Fruit fly (Drosophila melanogaster) whole organism, wandering third instar larva: ENCODE results near the gene CG9706.
A peak's percentile ranks its signal among the peaks of the same experiment; 100 is the strongest.

Experiments
- Abd-B ChIP-seq: fragments of >200 bp; optimal IDR thresholded peaks from 2 replicates; lab custom pipeline; 2017; ENCODE audit warnings: missing biosample characterization, missing genetic modification characterization
- CG32264 ChIP-seq: fragments of 200-800 bp; sonication (Bioruptor generic); optimal IDR thresholded peaks from 2 replicates; lab custom pipeline; 2016; ENCODE audit warnings: missing biosample characterization, missing genetic modification characterization
- CG9705 ChIP-seq: fragments of 200-800 bp; sonication (Bioruptor generic); optimal IDR thresholded peaks from 2 replicates; lab custom pipeline; 2018; ENCODE audit warnings: missing biosample characterization, mild to moderate bottlenecking, missing genetic modification characterization
- CrebA ChIP-seq: fragments of 200-800 bp; sonication (Bioruptor generic); optimal IDR thresholded peaks from 2 replicates; lab custom pipeline; 2016; ENCODE audit warnings: missing biosample characterization, mild to moderate bottlenecking, missing genetic modification characterization, borderline replicate concordance
- Dfd ChIP-seq: fragments of >200 bp; optimal IDR thresholded peaks from 2 replicates; lab custom pipeline; 2017; ENCODE audit warnings: missing biosample characterization, missing genetic modification characterization
- Dif ChIP-seq: fragments of 200-275, 200-300 bp; sonication (Bioruptor generic); optimal IDR thresholded peaks from 2 replicates; lab custom pipeline; 2018; ENCODE audit warnings: missing biosample characterization, missing genetic modification characterization; ENCODE audit not compliant: partially characterized antibody
- GATAd ChIP-seq: sonication (Bioruptor generic); optimal IDR thresholded peaks from 2 replicates; lab custom pipeline; 2016; ENCODE audit warnings: missing biosample characterization, missing genetic modification characterization
- HLH106 ChIP-seq: fragments of 200-800 bp; optimal IDR thresholded peaks from 3 replicates; lab custom pipeline; 2019; ENCODE audit warnings: missing biosample characterization, mild to moderate bottlenecking, missing genetic modification characterization, moderate library complexity
- Hnf4 ChIP-seq: fragments of 200-800 bp; sonication (Bioruptor generic); optimal IDR thresholded peaks from 2 replicates; lab custom pipeline; 2016; ENCODE audit warnings: missing biosample characterization, mild to moderate bottlenecking, missing genetic modification characterization
- Hr78 ChIP-seq: fragments of >200 bp; optimal IDR thresholded peaks from 2 replicates; lab custom pipeline; 2017; ENCODE audit warnings: missing biosample characterization, missing genetic modification characterization
- Hr83 ChIP-seq: fragments of 200-300 bp; sonication (Bioruptor generic); optimal IDR thresholded peaks from 2 replicates; lab custom pipeline; 2016; ENCODE audit warnings: missing biosample characterization, mild to moderate bottlenecking, missing genetic modification characterization, moderate library complexity; ENCODE audit not compliant: poor library complexity, severe bottlenecking
- Jra ChIP-seq: sonication (Bioruptor generic); optimal IDR thresholded peaks from 2 replicates; lab custom pipeline; 2016; ENCODE audit warnings: missing biosample characterization, missing genetic modification characterization
- Mio ChIP-seq: sonication (Bioruptor generic); optimal IDR thresholded peaks from 2 replicates; lab custom pipeline; 2016; ENCODE audit warnings: missing biosample characterization, missing genetic modification characterization
- Myc ChIP-seq: fragments of >200 bp; optimal IDR thresholded peaks from 2 replicates; lab custom pipeline; 2017
- N ChIP-seq: fragments of >200 bp; optimal IDR thresholded peaks from 2 replicates; lab custom pipeline; 2018; ENCODE audit warnings: missing biosample characterization, missing external identifiers, missing genetic modification characterization
- OdsH ChIP-seq: fragments of 200-800 bp; sonication (Bioruptor generic); optimal IDR thresholded peaks from 2 replicates; lab custom pipeline; 2016; ENCODE audit warnings: missing biosample characterization, mild to moderate bottlenecking, missing genetic modification characterization
- Rel ChIP-seq, 2 experiments: fragments of 200-800 bp; sonication (Bioruptor generic) in 1 of 2; optimal IDR thresholded peaks; 2 replicates in 1 of 2; 3 replicates in 1 of 2; lab custom pipeline; 2016 to 2019; ENCODE audit warnings: mild to moderate bottlenecking in 2 of 2, missing biosample characterization in 2 of 2, missing genetic modification characterization in 2 of 2, moderate library complexity in 1 of 2
- Sp1 ChIP-seq: fragments of 200-800 bp; sonication (Bioruptor generic); optimal IDR thresholded peaks from 3 replicates; lab custom pipeline; 2019; ENCODE audit warnings: missing biosample characterization, mild to moderate bottlenecking, missing genetic modification characterization, moderate library complexity
- Vsx2 ChIP-seq: fragments of 200-300, 225-300 bp; sonication (Bioruptor generic); optimal IDR thresholded peaks from 2 replicates; lab custom pipeline; 2018; ENCODE audit warnings: missing biosample characterization, missing genetic modification characterization; ENCODE audit not compliant: partially characterized antibody
- br ChIP-seq: fragments of 200-800 bp; sonication (Bioruptor generic); optimal IDR thresholded peaks from 2 replicates; lab custom pipeline; 2016; ENCODE audit warnings: missing biosample characterization, missing genetic modification characterization
- brk ChIP-seq: fragments of 200-800 bp; sonication (Bioruptor generic); optimal IDR thresholded peaks from 2 replicates; lab custom pipeline; 2016; ENCODE audit warnings: missing biosample characterization, mild to moderate bottlenecking, missing genetic modification characterization
- dl ChIP-seq, 2 experiments: fragments of 175-275, 200-275 bp in 1 of 2; fragments of 200-275 bp in 1 of 2; sonication (Bioruptor generic); optimal IDR thresholded peaks; lab custom pipeline; 2018; ENCODE audit warnings: mild to moderate bottlenecking in 2 of 2, missing biosample characterization in 2 of 2, missing genetic modification characterization in 2 of 2, moderate library complexity in 2 of 2; ENCODE audit not compliant: partially characterized antibody in 2 of 2, insufficient read depth in 1 of 2
- dmrt93B ChIP-seq: fragments of 200-800 bp; sonication (Bioruptor generic); optimal IDR thresholded peaks from 2 replicates; lab custom pipeline; 2018; ENCODE audit warnings: missing biosample characterization, mild to moderate bottlenecking, missing genetic modification characterization
- dsf ChIP-seq: sonication (Bioruptor generic); optimal IDR thresholded peaks from 2 replicates; lab custom pipeline; 2016; ENCODE audit warnings: missing biosample characterization, missing genetic modification characterization, borderline replicate concordance
- ey ChIP-seq: fragments of 200-800 bp; sonication (Bioruptor generic); optimal IDR thresholded peaks from 2 replicates; lab custom pipeline; 2016; ENCODE audit warnings: missing biosample characterization, missing genetic modification characterization
- foxo ChIP-seq, 2 experiments: fragments of 200-800 bp; sonication (Bioruptor generic); optimal IDR thresholded peaks; 2 replicates in 1 of 2; 3 replicates in 1 of 2; lab custom pipeline; 2016 to 2017; ENCODE audit warnings: missing biosample characterization in 2 of 2, missing genetic modification characterization in 2 of 2
- fru ChIP-seq: fragments of 200-800 bp; sonication (Bioruptor generic); optimal IDR thresholded peaks from 3 replicates; lab custom pipeline; 2016; ENCODE audit warnings: missing biosample characterization, mild to moderate bottlenecking, missing genetic modification characterization
- h ChIP-seq: fragments of 200-800 bp; sonication (Bioruptor generic); optimal IDR thresholded peaks from 3 replicates; lab custom pipeline; 2016; ENCODE audit warnings: missing biosample characterization, mild to moderate bottlenecking, missing genetic modification characterization
- jim ChIP-seq: fragments of 175-275, 200-325 bp; sonication (Bioruptor generic); optimal IDR thresholded peaks from 2 replicates; lab custom pipeline; 2016; ENCODE audit warnings: missing biosample characterization, mild to moderate bottlenecking, missing genetic modification characterization
- lola ChIP-seq: fragments of >200 bp; optimal IDR thresholded peaks from 2 replicates; lab custom pipeline; 2017; ENCODE audit warnings: missing biosample characterization, missing genetic modification characterization
- pan ChIP-seq: fragments of >200 bp; optimal IDR thresholded peaks from 2 replicates; lab custom pipeline; 2017
- psq ChIP-seq: fragments of 200-800 bp; sonication (Bioruptor generic); optimal IDR thresholded peaks from 3 replicates; lab custom pipeline; 2017; ENCODE audit warnings: missing biosample characterization, mild to moderate bottlenecking, missing genetic modification characterization, moderate library complexity
- rgr ChIP-seq: fragments of 200-800 bp; sonication (Bioruptor generic); optimal IDR thresholded peaks from 3 replicates; lab custom pipeline; 2016; ENCODE audit warnings: missing biosample characterization, mild to moderate bottlenecking, missing genetic modification characterization
- sage ChIP-seq: fragments of 200-800 bp; sonication (Bioruptor generic); optimal IDR thresholded peaks from 2 replicates; lab custom pipeline; 2016; ENCODE audit warnings: missing biosample characterization, mild to moderate bottlenecking, missing genetic modification characterization
- sv ChIP-seq: fragments of 200-800 bp; sonication (Bioruptor generic); optimal IDR thresholded peaks from 3 replicates; lab custom pipeline; 2016; ENCODE audit warnings: missing biosample characterization, missing genetic modification characterization
- tai ChIP-seq: sonication (Bioruptor generic); optimal IDR thresholded peaks from 2 replicates; lab custom pipeline; 2016; ENCODE audit warnings: missing biosample characterization, missing genetic modification characterization
- usp ChIP-seq: fragments of >200 bp; optimal IDR thresholded peaks from 2 replicates; lab custom pipeline; 2017; ENCODE audit warnings: missing biosample characterization, missing genetic modification characterization
- woc ChIP-seq: sonication (Bioruptor generic); optimal IDR thresholded peaks from 2 replicates; lab custom pipeline; 2016; ENCODE audit warnings: missing biosample characterization, mild to moderate bottlenecking, missing genetic modification characterization

The CG9706 gene

dm6 chr3L:16805806-16806719 is 23.3 kb downstream of the CG9706 start:
- TF ChIP-seq Hr83 = no peak
- peak; percentile 44 for TF ChIP-seq OdsH
- TF ChIP-seq rgr = peak; percentile 37
- peak; percentile 58 for TF ChIP-seq fru
- peak in 1 of 2 experiments; percentile 29 for TF ChIP-seq foxo (GFP tag; optimal IDR thresholded peaks at IDR 0.05; lab: Kevin White, UChicago)
- TF ChIP-seq sage (GFP tag; lab: Kevin White, UChicago) = no peak
- no peak for TF ChIP-seq sv (GFP tag; lab: Kevin White, UChicago)
- TF ChIP-seq woc (GFP tag; lab: Kevin White, UChicago) = peak; percentile 14
- peak; percentile 49 for TF ChIP-seq h (GFP tag; lab: Kevin White, UChicago)
- no peak for TF ChIP-seq ey
- no peak for TF ChIP-seq Sp1 (GFP tag; lab: Kevin White, UChicago)
- peak; percentile 23 for TF ChIP-seq HLH106 (tag; lab: Kevin White, UChicago)
- no peak for TF ChIP-seq psq (GFP tag; lab: Kevin White, UChicago)
- TF ChIP-seq CG32264 (GFP tag; lab: Kevin White, UChicago) = peak; percentile 9
- TF ChIP-seq Rel (GFP tag; optimal IDR thresholded peaks at IDR 0.05; lab: Kevin White, UChicago) = no peak
- no peak for TF ChIP-seq Rel (tag; optimal IDR thresholded peaks at IDR 0.05; lab: Kevin White, UChicago)
- TF ChIP-seq pan (lab: Kevin White, UChicago) = no peak
- TF ChIP-seq lola = no peak
- no peak for TF ChIP-seq usp
- no peak for TF ChIP-seq dsf (GFP tag; lab: Kevin White, UChicago)
- TF ChIP-seq jim (GFP tag; lab: Kevin White, UChicago) = no peak
- TF ChIP-seq Myc = no peak
- no peak for TF ChIP-seq CrebA (GFP tag; lab: Kevin White, UChicago)
- TF ChIP-seq GATAd (GFP tag; lab: Kevin White, UChicago) = no peak
- no peak for TF ChIP-seq CG9705 (GFP tag; lab: Kevin White, UChicago)
- peak; percentile 20 for TF ChIP-seq Hnf4
- no peak for TF ChIP-seq Vsx2 (GFP tag; lab: Kevin White, UChicago)
- no peak for TF ChIP-seq brk (GFP tag; lab: Kevin White, UChicago)
- TF ChIP-seq dl (GFP tag; optimal IDR thresholded peaks at IDR 0.05; lab: Kevin White, UChicago; ENCODE audit: insufficient read depth in 1 of 2, partially characterized antibody in 2 of 2) = no peak
- TF ChIP-seq tai (GFP tag; lab: Kevin White, UChicago) = peak; percentile 6
- no peak for TF ChIP-seq dmrt93B
- TF ChIP-seq br (GFP tag; lab: Kevin White, UChicago) = peak; percentile 24
- no peak for TF ChIP-seq Mio
- no peak for TF ChIP-seq Abd-B (GFP tag; lab: Kevin White, UChicago)
- TF ChIP-seq Dif = no peak
- TF ChIP-seq Hr78 (GFP tag; lab: Kevin White, UChicago) = no peak
- TF ChIP-seq Dfd = no peak
- no peak for TF ChIP-seq N (GFP tag; lab: Kevin White, UChicago)
- TF ChIP-seq Jra (GFP tag; lab: Kevin White, UChicago) = no peak

DNA sequence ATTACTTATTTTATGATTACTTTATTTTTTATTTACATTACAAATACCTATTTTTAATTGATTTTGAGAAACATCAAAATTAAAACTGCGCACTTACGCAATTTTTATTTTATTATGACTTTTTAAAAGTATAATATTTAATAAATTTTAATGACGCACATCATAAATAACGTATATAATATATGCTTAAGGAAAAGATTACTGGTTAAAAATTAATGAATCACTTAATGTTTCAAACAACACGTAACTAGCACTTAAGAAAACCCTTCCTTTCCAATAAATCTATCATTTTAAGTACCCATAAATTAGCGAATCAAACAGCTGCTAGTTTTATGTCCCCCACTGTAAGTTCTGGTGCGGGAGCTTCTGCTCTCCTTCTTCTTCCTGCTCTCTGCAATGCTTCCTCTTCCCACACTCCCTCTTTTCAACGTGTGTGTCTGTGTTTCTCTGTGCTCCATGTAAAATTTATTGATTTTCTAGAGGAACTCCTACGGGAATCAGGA is 24.1 kb downstream of the CG9706 start:
- TF ChIP-seq foxo (GFP tag; optimal IDR thresholded peaks at IDR 0.05; lab: Kevin White, UChicago) (peak in 1 of 2 experiments; percentile 81), Vsx2 (GFP tag; lab: Kevin White, UChicago) (no peak), rgr (peak; percentile 66), ey (peak; percentile 27), sv (GFP tag; lab: Kevin White, UChicago) (no peak), woc (GFP tag; lab: Kevin White, UChicago) (peak; percentile 17), fru (peak; percentile 45), OdsH (peak; percentile 56), dmrt93B (peak; percentile 76), usp (no peak), Hr78 (GFP tag; lab: Kevin White, UChicago) (no peak), Abd-B (GFP tag; lab: Kevin White, UChicago) (no peak), tai (GFP tag; lab: Kevin White, UChicago) (no peak), HLH106 (tag; lab: Kevin White, UChicago) (peak; percentile 80), Dif (no peak), Jra (GFP tag; lab: Kevin White, UChicago) (no peak), GATAd (GFP tag; lab: Kevin White, UChicago) (no peak), pan (lab: Kevin White, UChicago) (no peak), CG9705 (GFP tag; lab: Kevin White, UChicago) (no peak), Mio (no peak), dsf (GFP tag; lab: Kevin White, UChicago) (no peak), Sp1 (GFP tag; lab: Kevin White, UChicago) (peak; percentile 86), brk (GFP tag; lab: Kevin White, UChicago) (peak; percentile 22), Rel (GFP tag; optimal IDR thresholded peaks at IDR 0.05; lab: Kevin White, UChicago) (no peak), Rel (tag; optimal IDR thresholded peaks at IDR 0.05; lab: Kevin White, UChicago) (peak; percentile 21), CG32264 (GFP tag; lab: Kevin White, UChicago) (no peak), h (GFP tag; lab: Kevin White, UChicago) (peak; percentile 50), lola (no peak), jim (GFP tag; lab: Kevin White, UChicago) (no peak), CrebA (GFP tag; lab: Kevin White, UChicago) (no peak), Hr83 (peak; percentile 6), sage (GFP tag; lab: Kevin White, UChicago) (no peak), psq (GFP tag; lab: Kevin White, UChicago) (peak; percentile 73), Hnf4 (peak; percentile 19), Dfd (peak; percentile 47), br (GFP tag; lab: Kevin White, UChicago) (peak; percentile 31), dl (GFP tag; optimal IDR thresholded peaks at IDR 0.05; lab: Kevin White, UChicago; ENCODE audit: insufficient read depth in 1 of 2, partially characterized antibody in 2 of 2) (no peak), N (GFP tag; lab: Kevin White, UChicago) (no peak), Myc (no peak)
